Worm (Caenorhabditis elegans) whole organism, late embryonic: ENCODE measurements around the gene srt-30.

Source experiments
- nhr-11 ChIP-seq: fragments of 150-350 bp; optimal IDR thresholded peaks from 2 replicates; lab custom pipeline; 2014; ENCODE audit warnings: missing biosample characterization, missing genetic modification characterization
- nhr-232 ChIP-seq: sonication (generic microtip); optimal IDR thresholded peaks from 2 replicates; lab custom pipeline; 2016; ENCODE audit warnings: missing genetic modification characterization, missing compliant biosample characterization

- no peak for TF ChIP-seq nhr-232 (tag; lab: Kevin White, UChicago)
- no peak for TF ChIP-seq nhr-11 (tag; lab: Kevin White, UChicago)
Observed at ce11 chrV:3832103-3832502, 31.8 kb upstream of the srt-30 start.
